Worm (Caenorhabditis elegans) whole organism, L3 larva: ENCODE results near the gene str-158.

Experiments
- aly-2 ChIP-seq: fragments of 150-350 bp; optimal IDR thresholded peaks from 2 replicates; lab custom pipeline; 2014; ENCODE audit warnings: missing biosample characterization, missing genetic modification characterization
- daf-12 ChIP-seq: fragments of 150-350 bp; optimal IDR thresholded peaks from 2 replicates; lab custom pipeline; 2014; ENCODE audit warnings: missing biosample characterization, missing genetic modification reagents, missing genetic modification characterization
- elt-2 ChIP-seq: sonication (generic microtip); optimal IDR thresholded peaks from 2 replicates; lab custom pipeline; 2016; ENCODE audit warnings: missing genetic modification reagents, mild to moderate bottlenecking, missing genetic modification characterization, missing compliant biosample characterization
- nfya-1 ChIP-seq: sonication (generic microtip); optimal IDR thresholded peaks from 2 replicates; lab custom pipeline; 2017; ENCODE audit warnings: missing genetic modification characterization, mild to moderate bottlenecking, missing compliant biosample characterization, antibody characterized with exemption, moderate library complexity; ENCODE audit not compliant: insufficient read depth
- pha-4 ChIP-seq: fragments of 150-350 bp; optimal IDR thresholded peaks from 2 replicates; lab custom pipeline; 2014; ENCODE audit warnings: missing biosample characterization, missing genetic modification reagents, missing genetic modification characterization
- zag-1 ChIP-seq: fragments of 150-350 bp; optimal IDR thresholded peaks from 2 replicates; lab custom pipeline; 2014; ENCODE audit warnings: missing biosample characterization, missing genetic modification characterization

DNA sequence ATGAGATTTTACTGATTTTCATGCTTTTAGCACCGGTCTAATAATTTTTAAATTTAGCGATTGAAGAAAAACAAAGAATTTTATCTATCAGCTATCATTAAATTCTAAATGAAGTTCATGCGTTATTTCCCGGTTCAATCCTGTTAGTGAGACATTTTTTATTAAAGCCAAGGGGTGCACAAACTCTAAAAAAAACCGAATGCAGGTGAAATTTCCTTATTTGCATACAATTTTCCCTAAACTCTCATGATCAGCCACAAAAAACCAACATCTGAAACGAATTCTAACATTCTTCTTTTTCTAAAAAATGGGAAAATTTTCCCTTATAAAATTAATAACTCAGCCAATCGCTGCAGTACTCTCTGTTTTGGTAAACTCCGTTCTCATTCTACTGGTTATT, 4.8 kb upstream of the str-158 start, which contains the start of gene str-156:
- TF ChIP-seq zag-1 (tag; lab: Kevin White, UChicago) (no peak), nfya-1 (tag; lab: Kevin White, UChicago) (no peak), daf-12 (tag; lab: Kevin White, UChicago) (no peak), pha-4 (no peak), elt-2 (tag; lab: Kevin White, UChicago) (no peak), aly-2 (tag; lab: Kevin White, UChicago) (no peak)
